Fruit fly (Drosophila melanogaster) whole organism, adult: Measurements from ENCODE around the gene twe.

Experiments
- CG12768 ChIP-seq: fragments of 200-800 bp; sonication (Bioruptor generic); optimal IDR thresholded peaks from 2 replicates; lab custom pipeline; 2017; ENCODE audit warnings: missing biosample characterization, missing genetic modification characterization, mild to moderate bottlenecking, moderate library complexity, missing genetic modification reagents
- CG33017 ChIP-seq: fragments of 200-800 bp; sonication (Bioruptor generic); optimal IDR thresholded peaks from 2 replicates; lab custom pipeline; 2018; ENCODE audit warnings: missing biosample characterization, mild to moderate bottlenecking, missing genetic modification characterization, moderate library complexity
- CG7101 ChIP-seq: fragments of 200-800 bp; sonication (Bioruptor generic); optimal IDR thresholded peaks from 2 replicates; lab custom pipeline; 2018; ENCODE audit warnings: missing biosample characterization, mild to moderate bottlenecking, missing genetic modification characterization, moderate library complexity
- Crg-1 ChIP-seq: fragments of 200-800 bp; sonication (Bioruptor generic); optimal IDR thresholded peaks from 2 replicates; lab custom pipeline; 2016; ENCODE audit warnings: missing biosample characterization, missing genetic modification characterization
- Hr96 ChIP-seq: fragments of 200-800 bp; sonication (Bioruptor generic); optimal IDR thresholded peaks from 2 replicates; lab custom pipeline; 2016; ENCODE audit warnings: missing biosample characterization, missing genetic modification characterization
- Mnt ChIP-seq: fragments of 200-800 bp; sonication (Bioruptor generic); optimal IDR thresholded peaks from 2 replicates; lab custom pipeline; 2016; ENCODE audit warnings: missing biosample characterization, mild to moderate bottlenecking, missing genetic modification characterization
- cnc ChIP-seq, 2 experiments: fragments of >200 bp; optimal IDR thresholded peaks; 2 replicates each; lab custom pipeline; 2017
- kay ChIP-seq: fragments of 200-800 bp; sonication (Bioruptor generic); peaks from one replicate; lab custom pipeline; 2016; ENCODE audit warnings: missing biosample characterization, missing genetic modification characterization, borderline replicate concordance
- ovo ChIP-seq: fragments of 200-800 bp; sonication (Bioruptor generic); optimal IDR thresholded peaks from 2 replicates; lab custom pipeline; 2016; ENCODE audit warnings: missing biosample characterization, missing genetic modification characterization
- pad ChIP-seq: fragments of 200-800 bp; sonication (Bioruptor generic); optimal IDR thresholded peaks from 3 replicates; lab custom pipeline; 2017; ENCODE audit warnings: missing biosample characterization, missing genetic modification characterization, mild to moderate bottlenecking, moderate library complexity, missing genetic modification reagents

dm6 chr2L:16288393-16288731 lies 26.7 kb upstream of the twe start:
- TF ChIP-seq ovo (GFP tag; lab: Kevin White, UChicago), result no peak
- no peak for TF ChIP-seq Mnt (GFP tag; lab: Kevin White, UChicago)
- TF ChIP-seq CG12768 (GFP tag; lab: Kevin White, UChicago), result no peak
- TF ChIP-seq CG33017 (tag; lab: Kevin White, UChicago), result no peak
- TF ChIP-seq Crg-1, result no peak
- TF ChIP-seq CG7101, result no peak
- no peak for TF ChIP-seq kay
- TF ChIP-seq Hr96 (GFP tag; lab: Kevin White, UChicago), result no peak
- TF ChIP-seq pad (GFP tag; lab: Kevin White, UChicago), result no peak
- TF ChIP-seq cnc (optimal IDR thresholded peaks at IDR 0.05; lab: Kevin White, UChicago), result no peak
